Worm (Caenorhabditis elegans) whole organism, late embryonic: ENCODE results near the gene W08E12.9.
A peak's percentile ranks its signal among the peaks of the same experiment; 100 is the strongest.
"Not testable (repeated sequence)": the region's sequence is repeated elsewhere in the genome, so short reads cannot be mapped to it uniquely, and the experiment has no call there.

ENCODE experiments used
- F13H6.1 ChIP-seq: sonication (generic microtip); optimal IDR thresholded peaks from 2 replicates; lab custom pipeline; 2016; ENCODE audit warnings: missing genetic modification characterization, missing compliant biosample characterization
- K09A11.1 ChIP-seq: sonication (generic microtip); optimal IDR thresholded peaks from 2 replicates; lab custom pipeline; 2017; ENCODE audit warnings: antibody characterized with exemption, mild to moderate bottlenecking, missing genetic modification characterization, missing compliant biosample characterization; ENCODE audit not compliant: insufficient read depth
- T23F11.4 ChIP-seq: fragments of 200-800 bp; sonication (Bioruptor generic); optimal IDR thresholded peaks from 2 replicates; lab custom pipeline; 2018; ENCODE audit warnings: mild to moderate bottlenecking, missing genetic modification characterization, missing compliant biosample characterization
- Y22D7AL.16 ChIP-seq: sonication (generic microtip); optimal IDR thresholded peaks from 2 replicates; lab custom pipeline; 2016; ENCODE audit warnings: missing genetic modification characterization, missing compliant biosample characterization
- ama-1 ChIP-seq: fragments of 150-350 bp; optimal IDR thresholded peaks from 2 replicates; lab custom pipeline; 2014
- ceh-14 ChIP-seq: sonication (generic microtip); optimal IDR thresholded peaks from 2 replicates; lab custom pipeline; 2016; ENCODE audit warnings: missing genotype, missing genetic modification characterization, missing compliant biosample characterization
- ceh-18 ChIP-seq: sonication (generic microtip); optimal IDR thresholded peaks from 2 replicates; lab custom pipeline; 2016; ENCODE audit warnings: missing genetic modification characterization, missing compliant biosample characterization
- ceh-30 ChIP-seq: fragments of 150-350 bp; optimal IDR thresholded peaks from 2 replicates; lab custom pipeline; 2014; ENCODE audit warnings: missing biosample characterization, missing genetic modification characterization
- ceh-31 ChIP-seq: sonication (generic microtip); optimal IDR thresholded peaks from 2 replicates; lab custom pipeline; 2016; ENCODE audit warnings: missing genetic modification characterization, missing compliant biosample characterization
- ceh-34 ChIP-seq: sonication (generic microtip); optimal IDR thresholded peaks from 2 replicates; lab custom pipeline; 2016; ENCODE audit warnings: mild to moderate bottlenecking, missing genetic modification characterization, missing compliant biosample characterization
- ceh-48 ChIP-seq: sonication (generic microtip); optimal IDR thresholded peaks from 2 replicates; lab custom pipeline; 2016; ENCODE audit warnings: missing genetic modification characterization, inconsistent platforms, missing compliant biosample characterization
- ceh-9 ChIP-seq: sonication (generic microtip); optimal IDR thresholded peaks from 2 replicates; lab custom pipeline; 2016; ENCODE audit warnings: mild to moderate bottlenecking, missing genetic modification characterization, inconsistent platforms, missing compliant biosample characterization
- dmd-4 ChIP-seq: sonication (generic microtip); optimal IDR thresholded peaks from 2 replicates; lab custom pipeline; 2016; ENCODE audit warnings: borderline replicate concordance, missing genetic modification characterization, missing compliant biosample characterization
- dve-1 ChIP-seq: sonication (generic microtip); optimal IDR thresholded peaks from 2 replicates; lab custom pipeline; 2017; ENCODE audit warnings: antibody characterized with exemption, mild to moderate bottlenecking, missing genetic modification characterization, missing compliant biosample characterization
- elt-2 ChIP-seq: sonication (generic microtip); optimal IDR thresholded peaks from 2 replicates; lab custom pipeline; 2016; ENCODE audit warnings: missing genetic modification reagents, missing genetic modification characterization, missing compliant biosample characterization
- elt-4 ChIP-seq: sonication (generic microtip); optimal IDR thresholded peaks from 2 replicates; lab custom pipeline; 2016; ENCODE audit warnings: missing genetic modification characterization, missing compliant biosample characterization
- ets-4 ChIP-seq: sonication (generic microtip); optimal IDR thresholded peaks from 2 replicates; lab custom pipeline; 2016; ENCODE audit warnings: missing genetic modification characterization, missing compliant biosample characterization
- fax-1 ChIP-seq: sonication (generic microtip); optimal IDR thresholded peaks from 2 replicates; lab custom pipeline; 2016; ENCODE audit warnings: missing genotype, missing genetic modification characterization, missing compliant biosample characterization
- gmeb-2 ChIP-seq: sonication (generic microtip); optimal IDR thresholded peaks from 2 replicates; lab custom pipeline; 2016; ENCODE audit warnings: missing genetic modification characterization, inconsistent platforms, missing compliant biosample characterization
- mec-3 ChIP-seq: sonication (generic microtip); optimal IDR thresholded peaks from 2 replicates; lab custom pipeline; 2016; ENCODE audit warnings: borderline replicate concordance, missing genetic modification characterization, missing compliant biosample characterization
- nfya-1 ChIP-seq: sonication (generic microtip); optimal IDR thresholded peaks from 2 replicates; lab custom pipeline; 2017; ENCODE audit warnings: missing genetic modification characterization, mild to moderate bottlenecking, missing compliant biosample characterization, antibody characterized with exemption, moderate library complexity
- nhr-11 ChIP-seq: fragments of 150-350 bp; optimal IDR thresholded peaks from 2 replicates; lab custom pipeline; 2014; ENCODE audit warnings: missing biosample characterization, missing genetic modification characterization
- nhr-232 ChIP-seq: sonication (generic microtip); optimal IDR thresholded peaks from 2 replicates; lab custom pipeline; 2016; ENCODE audit warnings: missing genetic modification characterization, missing compliant biosample characterization
- pat-9 ChIP-seq: fragments of 200-800 bp; sonication (Bioruptor generic); optimal IDR thresholded peaks from 2 replicates; lab custom pipeline; 2018; ENCODE audit warnings: mild to moderate bottlenecking, missing genetic modification characterization, moderate library complexity, missing compliant biosample characterization
- pax-1 ChIP-seq: fragments of 150-350 bp; optimal IDR thresholded peaks from 2 replicates; lab custom pipeline; 2014; ENCODE audit warnings: missing biosample characterization, missing genetic modification characterization
- pqm-1 ChIP-seq: sonication (generic microtip); optimal IDR thresholded peaks from 2 replicates; lab custom pipeline; 2016; ENCODE audit warnings: missing genetic modification characterization, missing compliant biosample characterization
- ref-2 ChIP-seq: sonication (generic microtip); optimal IDR thresholded peaks from 2 replicates; lab custom pipeline; 2016; ENCODE audit warnings: missing genetic modification characterization, missing compliant biosample characterization
- rnt-1 ChIP-seq: sonication (generic microtip); optimal IDR thresholded peaks from 2 replicates; lab custom pipeline; 2016; ENCODE audit warnings: missing genetic modification characterization, missing compliant biosample characterization
- sdc-2 ChIP-seq: sonication (generic microtip); optimal IDR thresholded peaks from 2 replicates; lab custom pipeline; 2016; ENCODE audit warnings: missing genotype, missing genetic modification characterization, missing compliant biosample characterization
- sox-2 ChIP-seq: fragments of 200-800 bp; sonication (Bioruptor generic); IDR thresholded peaks from 2 replicates; pipeline ENCODE4 v1.3.6; 2022; ENCODE audit warnings: missing genetic modification reagents, missing genetic modification characterization, missing compliant biosample characterization
- sox-4 ChIP-seq: sonication (generic microtip); optimal IDR thresholded peaks from 2 replicates; lab custom pipeline; 2017; ENCODE audit warnings: mild to moderate bottlenecking, missing genetic modification characterization, inconsistent platforms, missing compliant biosample characterization
- syd-9 ChIP-seq: sonication (generic microtip); optimal IDR thresholded peaks from 2 replicates; lab custom pipeline; 2016; ENCODE audit warnings: mild to moderate bottlenecking, missing genetic modification characterization, moderate library complexity, missing compliant biosample characterization
- tbx-2 ChIP-seq: sonication (generic microtip); optimal IDR thresholded peaks from 2 replicates; lab custom pipeline; 2016; ENCODE audit warnings: missing genetic modification characterization, missing compliant biosample characterization
- unc-42 ChIP-seq: sonication (generic microtip); optimal IDR thresholded peaks from 2 replicates; lab custom pipeline; 2016; ENCODE audit warnings: missing genotype, missing genetic modification characterization, missing compliant biosample characterization
- unc-55 ChIP-seq: sonication (generic microtip); optimal IDR thresholded peaks from 2 replicates; lab custom pipeline; 2017; ENCODE audit warnings: missing biosample characterization, missing genetic modification reagents, missing genetic modification characterization

W08E12.9 gene

ce11 chrIV:3338176-3338575 is 30.8 kb upstream of the W08E12.9 start:
- no peak for TF ChIP-seq sdc-2
- TF ChIP-seq elt-2 = no peak
- TF ChIP-seq syd-9 (tag; lab: Kevin White, UChicago) = no peak
- no peak for TF ChIP-seq K09A11.1 (tag; lab: Kevin White, UChicago)
- TF ChIP-seq ceh-18 (tag; lab: Kevin White, UChicago) = no peak
- TF ChIP-seq Y22D7AL.16 (tag; lab: Kevin White, UChicago) = no peak
- TF ChIP-seq sox-4 (tag; lab: Kevin White, UChicago) = no peak
- TF ChIP-seq nhr-232 = no peak
- no peak for TF ChIP-seq ceh-30
- no peak for TF ChIP-seq nhr-11 (tag; lab: Kevin White, UChicago)
- no peak for TF ChIP-seq dve-1 (tag; lab: Kevin White, UChicago)
- no peak for TF ChIP-seq tbx-2 (tag; lab: Kevin White, UChicago)
- TF ChIP-seq unc-42 (tag; lab: Kevin White, UChicago) = no peak
- no peak for TF ChIP-seq dmd-4 (tag; lab: Kevin White, UChicago)
- no peak for TF ChIP-seq pat-9 (tag; lab: Kevin White, UChicago)
- TF ChIP-seq ceh-9 (tag; lab: Kevin White, UChicago) = no peak
- TF ChIP-seq elt-4 (tag; lab: Kevin White, UChicago) = no peak
- no peak for TF ChIP-seq sox-2 (GFP tag; lab: Robert Waterston, UW)
- no peak for TF ChIP-seq gmeb-2 (tag; lab: Kevin White, UChicago)

ce11 chrIV:3337275-3337674 is 29.9 kb upstream of the W08E12.9 start:
- TF ChIP-seq ceh-34 (tag; lab: Kevin White, UChicago) (no peak), pqm-1 (tag; lab: Kevin White, UChicago) (no peak), pax-1 (no peak)
- TF ChIP-seq, all 69 proteins: peak for 0

ce11 chrIV:3336585-3336984 is 29.2 kb upstream of the W08E12.9 start, which contains the start of gene F42A6.6:
TSS of gene F42A6.6 (minus strand) at chrIV:3336873.
- TF ChIP-seq ama-1 = peak; percentile 88
- TF ChIP-seq unc-42 (tag; lab: Kevin White, UChicago) = no peak
- TF ChIP-seq ceh-14 (tag; lab: Kevin White, UChicago) = no peak

- not testable (repeated sequence) for TF ChIP-seq unc-42 (tag; lab: Kevin White, UChicago); T23F11.4 (GFP tag; lab: Kevin White, UChicago); fax-1 (tag; lab: Kevin White, UChicago)
- TF ChIP-seq, all 69 proteins: peak for 0; not testable (repeated sequence) for 69
Measured at ce11 chrIV:3331758-3332157, 24.4 kb upstream of the W08E12.9 start, which contains the start of gene F42A6.5. TSS of gene F42A6.5 (minus strand) at chrIV:3331858.

ce11 chrIV:3311243-3311642 is 3.9 kb upstream of the W08E12.9 start, which contains the start of gene zip-11:
TSS of gene zip-11 (plus strand) at chrIV:3311276.
- TF ChIP-seq ceh-30 (no peak), ref-2 (tag; lab: Kevin White, UChicago) (peak; percentile 14), nhr-232 (no peak), sdc-2 (no peak), ceh-18 (tag; lab: Kevin White, UChicago) (peak; percentile 65), mec-3 (tag; lab: Kevin White, UChicago) (no peak), tbx-2 (tag; lab: Kevin White, UChicago) (peak; percentile 15), ceh-34 (tag; lab: Kevin White, UChicago) (peak; percentile 0), ets-4 (tag; lab: Kevin White, UChicago) (peak; percentile 30), fax-1 (tag; lab: Kevin White, UChicago) (no peak), F13H6.1 (no peak), unc-55 (GFP tag; lab: Kevin White, UChicago) (peak; percentile 73), ceh-31 (tag; lab: Kevin White, UChicago) (peak; percentile 72), nfya-1 (tag; lab: Kevin White, UChicago) (peak; percentile 10), rnt-1 (tag; lab: Kevin White, UChicago) (peak; percentile 64), ceh-48 (tag; lab: Kevin White, UChicago) (peak; percentile 31)
